Fruit fly (Drosophila melanogaster) whole organism, embryonic: ENCODE data around the gene tai.

ENCODE experiments used
- Abd-B ChIP-seq: fragments of 200-800 bp; sonication (Bioruptor generic); optimal IDR thresholded peaks from 2 replicates; lab custom pipeline; 2018; ENCODE audit warnings: missing biosample characterization, mild to moderate bottlenecking, missing genetic modification characterization, moderate library complexity
- CG10321 ChIP-seq: fragments of 200-800 bp; sonication (Bioruptor generic); IDR thresholded peaks from 2 replicates; pipeline ENCODE4 v1.3.6; 2022; ENCODE audit warnings: missing biosample characterization, missing genetic modification characterization
- CG1233 ChIP-seq: fragments of 200-800 bp; sonication (Bioruptor generic); optimal IDR thresholded peaks from 4 replicates; lab custom pipeline; 2018; ENCODE audit warnings: missing biosample characterization, mild to moderate bottlenecking, missing genetic modification characterization
- CG3163 ChIP-seq: fragments of 200-800 bp; sonication (Bioruptor generic); optimal IDR thresholded peaks from 3 replicates; lab custom pipeline; 2016; ENCODE audit warnings: missing biosample characterization, missing genetic modification characterization
- CG8290 ChIP-seq, 3 experiments: fragments of 200-800 bp; sonication (Bioruptor generic); optimal IDR thresholded peaks; 2 replicates each; lab custom pipeline; 2016 to 2019; ENCODE audit warnings: missing biosample characterization in 3 of 3, missing genetic modification characterization in 3 of 3, mild to moderate bottlenecking in 2 of 3, moderate library complexity in 1 of 3
- Eip74EF ChIP-seq, 2 experiments: fragments of 200-800 bp in 1 of 2; fragments of >200 bp in 1 of 2; sonication (Bioruptor generic) in 1 of 2; optimal IDR thresholded peaks; 2 replicates each; lab custom pipeline; 2017 to 2019; ENCODE audit warnings: missing biosample characterization in 2 of 2, missing genetic modification characterization in 2 of 2, mild to moderate bottlenecking in 1 of 2, moderate library complexity in 1 of 2
- Stat92E ChIP-seq, 3 experiments: fragments of >200 bp in 2 of 3; fragments of 200-800 bp in 1 of 3; sonication (Bioruptor generic) in 1 of 3; optimal IDR thresholded peaks; 2 replicates each; lab custom pipeline; 2017 to 2019; ENCODE audit warnings: missing biosample characterization in 3 of 3, missing genetic modification characterization in 3 of 3, mild to moderate bottlenecking in 1 of 3, moderate library complexity in 1 of 3
- corto ChIP-seq: fragments of 200-800 bp; sonication (Bioruptor generic); optimal IDR thresholded peaks from 2 replicates; lab custom pipeline; 2016; ENCODE audit warnings: missing biosample characterization, mild to moderate bottlenecking, missing genetic modification characterization, moderate library complexity
- hkb ChIP-seq, 2 experiments: fragments of 200-800 bp in 1 of 2; fragments of >200 bp in 1 of 2; sonication (Bioruptor generic) in 1 of 2; IDR thresholded peaks in 1 of 2; optimal IDR thresholded peaks in 1 of 2; 2 replicates each; pipeline versions ENCODE4 v1.3.6 to Lab custom; 2017 to 2022; ENCODE audit warnings: missing biosample characterization in 1 of 2, missing genetic modification characterization in 1 of 2

DNA sequence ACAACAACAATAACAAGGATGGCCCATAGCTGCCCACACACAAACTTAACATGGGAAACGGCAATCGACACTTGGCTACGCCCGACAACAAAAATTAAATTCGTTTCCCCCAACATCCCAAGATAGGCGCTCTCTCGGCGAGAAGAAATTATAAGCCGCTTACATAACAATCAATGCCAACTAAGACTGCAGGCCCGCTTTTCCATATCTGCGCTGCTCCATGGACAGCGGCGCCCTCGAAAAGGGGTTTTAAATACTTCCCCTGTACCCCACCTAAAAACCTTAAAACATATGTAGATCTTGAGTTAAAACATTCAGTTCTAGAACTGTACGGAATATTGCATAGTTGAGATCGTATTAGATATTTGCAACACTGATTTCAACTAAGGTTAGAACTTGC, 28.1 kb downstream of the tai start:
- TF ChIP-seq hkb (optimal IDR thresholded peaks at IDR 0.05; lab: Kevin White, UChicago) (no peak), hkb (GFP tag; IDR thresholded peaks at IDR 0.05; lab: Robert Waterston, UW) (no peak), CG3163 (GFP tag; lab: Kevin White, UChicago) (no peak), Stat92E (GFP tag; optimal IDR thresholded peaks at IDR 0.05; lab: Kevin White, UChicago) (no peak), CG10321 (no peak), corto (GFP tag; lab: Kevin White, UChicago) (no peak), CG1233 (no peak), Abd-B (GFP tag; lab: Kevin White, UChicago) (no peak), CG8290 (GFP tag; optimal IDR thresholded peaks at IDR 0.05; lab: Kevin White, UChicago) (no peak), CG8290 (tag; optimal IDR thresholded peaks at IDR 0.05; lab: Kevin White, UChicago) (no peak), Eip74EF (GFP tag; optimal IDR thresholded peaks at IDR 0.05; lab: Kevin White, UChicago) (no peak)
